Fruit fly (Drosophila melanogaster) whole organism, embryonic: ENCODE data around the gene sws.

Source experiments
- BEAF-32 ChIP-seq: fragments of 200-800 bp; sonication (Bioruptor generic); optimal IDR thresholded peaks from 3 replicates; lab custom pipeline; 2017; ENCODE audit warnings: missing biosample characterization, missing genetic modification characterization, mild to moderate bottlenecking, moderate library complexity, missing genetic modification reagents
- Bteb2 ChIP-seq: fragments of 200-800 bp; sonication (Bioruptor generic); optimal IDR thresholded peaks from 2 replicates; lab custom pipeline; 2016; ENCODE audit warnings: missing biosample characterization, missing genetic modification characterization
- CG12391 ChIP-seq: fragments of 200-800 bp; sonication (Bioruptor generic); optimal IDR thresholded peaks from 3 replicates; lab custom pipeline; 2018; ENCODE audit warnings: missing biosample characterization, mild to moderate bottlenecking, missing genetic modification characterization, moderate library complexity
- CG12769 ChIP-seq: fragments of 200-800 bp; sonication (Bioruptor generic); optimal IDR thresholded peaks from 2 replicates; lab custom pipeline; 2019; ENCODE audit warnings: missing biosample characterization, mild to moderate bottlenecking, missing genetic modification characterization, moderate library complexity
- CG13775 ChIP-seq: fragments of 200-800 bp; sonication (Bioruptor generic); optimal IDR thresholded peaks from 3 replicates; lab custom pipeline; 2017; ENCODE audit warnings: missing biosample characterization, mild to moderate bottlenecking, missing genetic modification characterization
- CG14965 ChIP-seq: fragments of 200-800 bp; sonication (Bioruptor generic); optimal IDR thresholded peaks from 2 replicates; lab custom pipeline; 2016; ENCODE audit warnings: missing biosample characterization, missing genetic modification characterization, borderline replicate concordance
- CG1602 ChIP-seq: fragments of 200-800 bp; sonication (Bioruptor generic); optimal IDR thresholded peaks from 3 replicates; lab custom pipeline; 2016; ENCODE audit warnings: missing biosample characterization, missing genetic modification characterization
- CG17186 ChIP-seq: fragments of 200-800 bp; sonication (Bioruptor generic); optimal IDR thresholded peaks from 3 replicates; lab custom pipeline; 2017; ENCODE audit warnings: missing biosample characterization, missing genetic modification reagents, missing genetic modification characterization
- CG2712 ChIP-seq: fragments of 200-800 bp; optimal IDR thresholded peaks from 3 replicates; lab custom pipeline; 2019; ENCODE audit warnings: missing biosample characterization, mild to moderate bottlenecking, missing genetic modification characterization, moderate library complexity
- CG30403 ChIP-seq: fragments of 200-800 bp; sonication (Bioruptor generic); optimal IDR thresholded peaks from 3 replicates; lab custom pipeline; 2016; ENCODE audit warnings: missing biosample characterization, missing genetic modification characterization
- CG32772 ChIP-seq: fragments of 200-800 bp; sonication (Bioruptor generic); IDR thresholded peaks from 2 replicates; pipeline ENCODE4 v1.3.6; 2022; ENCODE audit warnings: missing biosample characterization, missing genetic modification characterization
- CG7271 ChIP-seq: fragments of 200-800 bp; sonication (Bioruptor generic); optimal IDR thresholded peaks from 2 replicates; lab custom pipeline; 2018; ENCODE audit warnings: missing biosample characterization, mild to moderate bottlenecking, missing genetic modification characterization, moderate library complexity
- CG7556 ChIP-seq: fragments of 200-800 bp; sonication (Bioruptor generic); optimal IDR thresholded peaks from 2 replicates; lab custom pipeline; 2017; ENCODE audit warnings: missing biosample characterization, mild to moderate bottlenecking, missing genetic modification characterization
- CG8924 ChIP-seq: fragments of 200-800 bp; optimal IDR thresholded peaks from 3 replicates; lab custom pipeline; 2019; ENCODE audit warnings: missing biosample characterization, mild to moderate bottlenecking, missing genetic modification characterization, moderate library complexity
- CG9797 ChIP-seq: fragments of 200-800 bp; sonication (Bioruptor generic); optimal IDR thresholded peaks from 3 replicates; lab custom pipeline; 2018; ENCODE audit warnings: missing biosample characterization, mild to moderate bottlenecking, missing genetic modification characterization
- CrebB ChIP-seq: fragments of 200-800 bp; sonication (Bioruptor generic); optimal IDR thresholded peaks from 3 replicates; lab custom pipeline; 2018; ENCODE audit warnings: missing biosample characterization, mild to moderate bottlenecking, missing genetic modification characterization
- Dbx ChIP-seq: fragments of 200-800 bp; sonication (Bioruptor generic); IDR thresholded peaks from 3 replicates; pipeline ENCODE4 v1.3.6; 2022; ENCODE audit warnings: missing biosample characterization, missing genetic modification characterization
- Doc3 ChIP-seq: fragments of 200-800 bp; sonication (Bioruptor generic); IDR thresholded peaks from 3 replicates; pipeline ENCODE4 v1.3.6; 2022; ENCODE audit warnings: missing biosample characterization, missing genetic modification characterization; ENCODE audit not compliant: partially characterized antibody
- Dp ChIP-seq: fragments of 200-800 bp; sonication (Bioruptor generic); optimal IDR thresholded peaks from 2 replicates; lab custom pipeline; 2018; ENCODE audit warnings: missing biosample characterization, mild to moderate bottlenecking, missing genetic modification characterization, moderate library complexity
- Drgx ChIP-seq: fragments of 200-800 bp; sonication (Bioruptor generic); IDR thresholded peaks from 2 replicates; pipeline ENCODE4 v1.3.6; 2022; ENCODE audit warnings: missing biosample characterization, missing genetic modification characterization
- E2f2 ChIP-seq: fragments of 200-800 bp; sonication (Bioruptor generic); IDR thresholded peaks from 2 replicates; pipeline ENCODE4 v1.3.6; 2022; ENCODE audit warnings: missing biosample characterization, missing genetic modification characterization
- Fer1 ChIP-seq: fragments of 200-800 bp; sonication (Bioruptor generic); optimal IDR thresholded peaks from 2 replicates; lab custom pipeline; 2017; ENCODE audit warnings: missing biosample characterization, mild to moderate bottlenecking, missing genetic modification characterization
- HHEX ChIP-seq: fragments of 200-800 bp; sonication (Bioruptor generic); optimal IDR thresholded peaks from 3 replicates; lab custom pipeline; 2017; ENCODE audit warnings: missing biosample characterization, mild to moderate bottlenecking, missing genetic modification characterization, missing genetic modification reagents
- Hr39 ChIP-seq: fragments of >200 bp; optimal IDR thresholded peaks from 2 replicates; lab custom pipeline; 2017
- Jarid2 ChIP-seq: fragments of 200-800 bp; sonication (Bioruptor generic); optimal IDR thresholded peaks from 3 replicates; lab custom pipeline; 2017; ENCODE audit warnings: mild to moderate bottlenecking, missing biosample characterization, missing genetic modification reagents, missing genetic modification characterization
- Lim3 ChIP-seq: fragments of 200-800 bp; sonication (Bioruptor generic); IDR thresholded peaks from 2 replicates; pipeline ENCODE4 v1.3.6; 2022; ENCODE audit warnings: missing biosample characterization, missing genetic modification characterization
- Lpt ChIP-seq: fragments of >200 bp; optimal IDR thresholded peaks from 2 replicates; lab custom pipeline; 2018; ENCODE audit warnings: missing biosample characterization, missing genetic modification characterization
- Mad ChIP-seq: fragments of 200-800 bp; sonication (Bioruptor generic); optimal IDR thresholded peaks from 2 replicates; lab custom pipeline; 2016; ENCODE audit warnings: missing biosample characterization, missing genetic modification characterization
- Ravus ChIP-seq: fragments of 200-800 bp; sonication (Bioruptor generic); IDR thresholded peaks from 2 replicates; pipeline ENCODE4 v1.3.6; 2022; ENCODE audit warnings: missing biosample characterization, missing genetic modification characterization
- Scr ChIP-seq: fragments of 200-800 bp; sonication (Bioruptor generic); IDR thresholded peaks from 2 replicates; pipeline ENCODE4 v1.3.6; 2022; ENCODE audit warnings: missing biosample characterization, missing genetic modification characterization; ENCODE audit not compliant: partially characterized antibody
- ac ChIP-seq: fragments of 200-800 bp; sonication (Bioruptor generic); optimal IDR thresholded peaks from 3 replicates; lab custom pipeline; 2017; ENCODE audit warnings: missing biosample characterization, mild to moderate bottlenecking, missing genetic modification characterization
- cg ChIP-seq: fragments of 200-800 bp; sonication (Bioruptor generic); optimal IDR thresholded peaks from 3 replicates; lab custom pipeline; 2019; ENCODE audit warnings: missing biosample characterization, mild to moderate bottlenecking, missing genetic modification characterization, moderate library complexity
- chinmo ChIP-seq: fragments of 200-800 bp; sonication (Bioruptor generic); IDR thresholded peaks from 4 replicates; pipeline ENCODE4 v1.3.6; 2022; ENCODE audit warnings: missing biosample characterization, missing genetic modification characterization; ENCODE audit not compliant: partially characterized antibody
- dati ChIP-seq: fragments of 200-800 bp; sonication (Bioruptor generic); IDR thresholded peaks from 2 replicates; pipeline ENCODE4 v1.3.6; 2022; ENCODE audit warnings: missing biosample characterization, missing genetic modification characterization
- dmrt11E ChIP-seq: fragments of 200-800 bp; sonication (Bioruptor generic); optimal IDR thresholded peaks from 3 replicates; lab custom pipeline; 2018; ENCODE audit warnings: missing biosample characterization, mild to moderate bottlenecking, missing genetic modification characterization, moderate library complexity
- dpn ChIP-seq, 2 experiments: fragments of 200-800 bp; sonication (Bioruptor generic); optimal IDR thresholded peaks; 3 replicates each; lab custom pipeline; 2016; ENCODE audit warnings: missing biosample characterization in 2 of 2, missing genetic modification characterization in 2 of 2
- hkb ChIP-seq, 2 experiments: fragments of 200-800 bp in 1 of 2; fragments of >200 bp in 1 of 2; sonication (Bioruptor generic) in 1 of 2; IDR thresholded peaks in 1 of 2; optimal IDR thresholded peaks in 1 of 2; 2 replicates each; pipeline versions ENCODE4 v1.3.6 to Lab custom; 2017 to 2022; ENCODE audit warnings: missing biosample characterization in 1 of 2, missing genetic modification characterization in 1 of 2
- mld ChIP-seq: fragments of 200-800 bp; sonication (Bioruptor generic); IDR thresholded peaks from 3 replicates; pipeline ENCODE4 v1.3.6; 2022; ENCODE audit warnings: missing biosample characterization, missing genetic modification characterization; ENCODE audit not compliant: partially characterized antibody
- onecut ChIP-seq: fragments of 200-800 bp; sonication (Bioruptor generic); IDR thresholded peaks from 2 replicates; pipeline ENCODE4 v1.3.6; 2022; ENCODE audit warnings: missing biosample characterization, missing genetic modification characterization
- p53 ChIP-seq: fragments of 200-800 bp; sonication (Bioruptor generic); optimal IDR thresholded peaks from 2 replicates; lab custom pipeline; 2016; ENCODE audit warnings: missing biosample characterization, missing genetic modification characterization
- pnt ChIP-seq: fragments of 200-800 bp; sonication (Bioruptor generic); optimal IDR thresholded peaks from 3 replicates; lab custom pipeline; 2016; ENCODE audit warnings: missing biosample characterization, missing genetic modification characterization
- sens ChIP-seq: fragments of 200-800 bp; sonication (Bioruptor generic); peaks from one replicate; lab custom pipeline; 2016; ENCODE audit warnings: missing biosample characterization, missing genetic modification characterization
- sna ChIP-seq: fragments of 200-800 bp; sonication (Bioruptor generic); IDR thresholded peaks from 2 replicates; pipeline ENCODE4 v1.3.6; 2022; ENCODE audit warnings: missing biosample characterization, missing genetic modification characterization; ENCODE audit not compliant: partially characterized antibody
- ssp ChIP-seq: fragments of 200-800 bp; sonication (Bioruptor generic); IDR thresholded peaks from 2 replicates; pipeline ENCODE4 v1.3.6; 2022; ENCODE audit warnings: missing biosample characterization, missing genetic modification characterization
- tgo ChIP-seq: fragments of 200-800 bp; sonication (Bioruptor generic); IDR thresholded peaks from 3 replicates; pipeline ENCODE4 v1.3.6; 2022; ENCODE audit warnings: missing biosample characterization, missing genetic modification characterization
- toy ChIP-seq: fragments of 200-800 bp; sonication (Bioruptor generic); IDR thresholded peaks from 2 replicates; pipeline ENCODE4 v1.3.6; 2022; ENCODE audit warnings: missing biosample characterization, missing genetic modification characterization
- trem ChIP-seq: fragments of 200-800 bp; optimal IDR thresholded peaks from 3 replicates; lab custom pipeline; 2019; ENCODE audit warnings: missing biosample characterization, mild to moderate bottlenecking, missing genetic modification characterization, moderate library complexity
- tup ChIP-seq: fragments of 200-800 bp; sonication (Bioruptor generic); optimal IDR thresholded peaks from 2 replicates; lab custom pipeline; 2016; ENCODE audit warnings: missing biosample characterization, mild to moderate bottlenecking, missing genetic modification characterization, moderate library complexity
- vnd ChIP-seq: fragments of 200-800 bp; sonication (Bioruptor generic); IDR thresholded peaks from 3 replicates; pipeline ENCODE4 v1.3.6; 2022; ENCODE audit warnings: missing biosample characterization, missing genetic modification characterization; ENCODE audit not compliant: partially characterized antibody
- wor ChIP-seq: fragments of 200-800 bp; sonication (Bioruptor generic); IDR thresholded peaks from 2 replicates; pipeline ENCODE4 v1.3.6; 2022; ENCODE audit warnings: missing biosample characterization, missing genetic modification characterization

Gene sws

dm6 chrX:7969188-7969829 is 1.3 kb upstream of the sws start:
- TF ChIP-seq ac (GFP tag; lab: Kevin White, UChicago) (no peak), Lim3 (no peak), BEAF-32 (peak; percentile 45), CG12391 (tag; lab: Kevin White, UChicago) (peak; percentile 14), CG12769 (tag; lab: Kevin White, UChicago) (peak; percentile 56), Scr (peak; percentile 32; the same call in 1 of the 2 replicates), Ravus (no peak), CG13775 (GFP tag; lab: Kevin White, UChicago) (no peak), trem (tag; lab: Kevin White, UChicago) (peak; percentile 19), CG8924 (peak; percentile 16), Dp (GFP tag; lab: Kevin White, UChicago) (peak; percentile 42), CG7271 (tag; lab: Kevin White, UChicago) (no peak), sens (GFP tag; lab: Kevin White, UChicago) (peak; percentile 48), vnd (GFP tag; lab: Robert Waterston, UW) (no peak), CG9797 (no peak), Dbx (GFP tag; lab: Robert Waterston, UW) (0 out of 3 replicates have a peak, but pooled peaks have one; percentile 13), sna (GFP tag; lab: Robert Waterston, UW) (no peak), Lpt (GFP tag; lab: Kevin White, UChicago) (no peak), Fer1 (GFP tag; lab: Kevin White, UChicago) (peak; percentile 30), mld (no peak), Jarid2 (GFP tag; lab: Kevin White, UChicago) (peak; percentile 67), hkb (optimal IDR thresholded peaks at IDR 0.05; lab: Kevin White, UChicago) (peak; percentile 89), hkb (GFP tag; IDR thresholded peaks at IDR 0.05; lab: Robert Waterston, UW) (no peak), toy (GFP tag; lab: Robert Waterston, UW) (no peak), CrebB (tag; lab: Kevin White, UChicago) (no peak), CG7556 (no peak), tup (GFP tag; lab: Kevin White, UChicago) (no peak), CG1602 (GFP tag; lab: Kevin White, UChicago) (no peak), Mad (GFP tag; lab: Kevin White, UChicago) (no peak), pnt (GFP tag; lab: Kevin White, UChicago) (no peak), CG17186 (GFP tag; lab: Kevin White, UChicago) (peak; percentile 15), p53 (GFP tag; lab: Kevin White, UChicago) (no peak), CG32772 (no peak), dpn (GFP tag; optimal IDR thresholded peaks at IDR 0.05; lab: Kevin White, UChicago) (no peak), cg (no peak), Bteb2 (GFP tag; lab: Kevin White, UChicago) (no peak), ssp (GFP tag; lab: Robert Waterston, UW) (no peak), Doc3 (GFP tag; lab: Robert Waterston, UW) (no peak), dati (GFP tag; lab: Robert Waterston, UW) (no peak), wor (no peak), Drgx (GFP tag; lab: Robert Waterston, UW) (no peak), CG14965 (GFP tag; lab: Kevin White, UChicago) (no peak), onecut (no peak), HHEX (GFP tag; lab: Kevin White, UChicago) (no peak), CG30403 (GFP tag; lab: Kevin White, UChicago) (peak; percentile 21), tgo (GFP tag; lab: Robert Waterston, UW) (no peak), CG2712 (tag; lab: Kevin White, UChicago) (peak; percentile 49), E2f2 (peak; percentile 64; the same call in 1 of the 2 replicates), chinmo (GFP tag; lab: Robert Waterston, UW) (peak; percentile 62; the same call in 2 of the 4 replicates), Hr39 (lab: Kevin White, UChicago) (no peak), dmrt11E (tag; lab: Kevin White, UChicago) (peak; percentile 3)
